Worm (Caenorhabditis elegans) whole organism, late embryonic: ENCODE measurements around the gene K04C1.3.

ENCODE experiments used
- C08G9.2 ChIP-seq: sonication (generic microtip); optimal IDR thresholded peaks from 2 replicates; lab custom pipeline; 2016; ENCODE audit warnings: mild to moderate bottlenecking, missing genetic modification characterization, moderate library complexity, missing compliant biosample characterization
- ceh-18 ChIP-seq: sonication (generic microtip); optimal IDR thresholded peaks from 2 replicates; lab custom pipeline; 2016; ENCODE audit warnings: missing genetic modification characterization, missing compliant biosample characterization
- ceh-6 ChIP-seq: fragments of 200-800 bp; sonication (Bioruptor generic); optimal IDR thresholded peaks from 2 replicates; lab custom pipeline; 2018; ENCODE audit warnings: mild to moderate bottlenecking, missing genetic modification characterization, missing compliant biosample characterization
- dmd-4 ChIP-seq: sonication (generic microtip); optimal IDR thresholded peaks from 2 replicates; lab custom pipeline; 2016; ENCODE audit warnings: borderline replicate concordance, missing genetic modification characterization, missing compliant biosample characterization
- eyg-1 ChIP-seq: sonication (generic microtip); optimal IDR thresholded peaks from 2 replicates; lab custom pipeline; 2016; ENCODE audit warnings: missing genotype, missing genetic modification characterization, missing compliant biosample characterization
- fax-1 ChIP-seq: sonication (generic microtip); optimal IDR thresholded peaks from 2 replicates; lab custom pipeline; 2016; ENCODE audit warnings: missing genotype, missing genetic modification characterization, missing compliant biosample characterization
- madf-2 ChIP-seq: sonication (generic microtip); optimal IDR thresholded peaks from 2 replicates; lab custom pipeline; 2017; ENCODE audit warnings: missing genetic modification characterization, missing compliant biosample characterization
- mec-3 ChIP-seq: sonication (generic microtip); optimal IDR thresholded peaks from 2 replicates; lab custom pipeline; 2016; ENCODE audit warnings: borderline replicate concordance, missing genetic modification characterization, missing compliant biosample characterization
- rnt-1 ChIP-seq: sonication (generic microtip); optimal IDR thresholded peaks from 2 replicates; lab custom pipeline; 2016; ENCODE audit warnings: missing genetic modification characterization, missing compliant biosample characterization
- syd-9 ChIP-seq: sonication (generic microtip); optimal IDR thresholded peaks from 2 replicates; lab custom pipeline; 2016; ENCODE audit warnings: mild to moderate bottlenecking, missing genetic modification characterization, moderate library complexity, missing compliant biosample characterization
- ttx-3 ChIP-seq: sonication (generic microtip); optimal IDR thresholded peaks from 2 replicates; lab custom pipeline; 2016; ENCODE audit warnings: missing genetic modification reagents, missing genetic modification characterization, missing compliant biosample characterization

- no peak for TF ChIP-seq syd-9 (tag; lab: Kevin White, UChicago)
- TF ChIP-seq eyg-1 (tag; lab: Kevin White, UChicago) = no peak
- TF ChIP-seq rnt-1 (tag; lab: Kevin White, UChicago) = no peak
- no peak for TF ChIP-seq C08G9.2 (tag; lab: Kevin White, UChicago)
- TF ChIP-seq ceh-18 (tag; lab: Kevin White, UChicago) = no peak
- no peak for TF ChIP-seq mec-3 (tag; lab: Kevin White, UChicago)
- TF ChIP-seq madf-2 (tag; lab: Kevin White, UChicago) = no peak
- no peak for TF ChIP-seq ceh-6 (GFP tag; lab: Kevin White, UChicago)
- TF ChIP-seq ttx-3 (tag; lab: Kevin White, UChicago) = no peak
- no peak for TF ChIP-seq fax-1 (tag; lab: Kevin White, UChicago)
- TF ChIP-seq dmd-4 (tag; lab: Kevin White, UChicago) = no peak
Measured at ce11 chrX:14234366-14234765, 8.8 kb downstream of the K04C1.3 start, which contains the start of gene srg-36.
